Worm (Caenorhabditis elegans) whole organism, L2 larva: Measurements from ENCODE around the gene dvc-1.

ENCODE experiments used
- C34F6.9 ChIP-seq: fragments of 150-350 bp; optimal IDR thresholded peaks from 2 replicates; lab custom pipeline; 2014; ENCODE audit warnings: missing biosample characterization, missing genetic modification characterization
- R02D3.7 ChIP-seq: fragments of 150-350 bp; optimal IDR thresholded peaks from 2 replicates; lab custom pipeline; 2014; ENCODE audit warnings: missing biosample characterization, missing genetic modification characterization
- ZK546.5 ChIP-seq: sonication (generic microtip); optimal IDR thresholded peaks from 2 replicates; lab custom pipeline; 2017; ENCODE audit warnings: missing biosample characterization, missing genetic modification characterization
- aly-2 ChIP-seq: fragments of 150-350 bp; optimal IDR thresholded peaks from 2 replicates; lab custom pipeline; 2014; ENCODE audit warnings: missing biosample characterization, missing genetic modification characterization
- ama-1 ChIP-seq: fragments of 150-350 bp; optimal IDR thresholded peaks from 2 replicates; lab custom pipeline; 2018; ENCODE audit warnings: inconsistent platforms
- blmp-1 ChIP-seq: sonication (generic microtip); optimal IDR thresholded peaks from 2 replicates; lab custom pipeline; 2017; ENCODE audit warnings: missing genetic modification characterization, mild to moderate bottlenecking, missing compliant biosample characterization, antibody characterized with exemption, moderate library complexity; ENCODE audit not compliant: insufficient read depth
- ceh-16 ChIP-seq: fragments of 150-350 bp; optimal IDR thresholded peaks from 2 replicates; lab custom pipeline; 2014; ENCODE audit warnings: missing biosample characterization, missing genetic modification characterization
- ceh-82 ChIP-seq: fragments of 150-350 bp; optimal IDR thresholded peaks from 2 replicates; lab custom pipeline; 2014; ENCODE audit warnings: missing biosample characterization, missing genetic modification characterization
- crh-2 ChIP-seq: sonication (generic microtip); optimal IDR thresholded peaks from 2 replicates; lab custom pipeline; 2017; ENCODE audit warnings: missing biosample characterization, missing genetic modification characterization
- dmd-4 ChIP-seq: sonication (generic microtip); optimal IDR thresholded peaks from 2 replicates; lab custom pipeline; 2017; ENCODE audit warnings: missing biosample characterization, missing genetic modification characterization
- egl-27 ChIP-seq: sonication (generic microtip); optimal IDR thresholded peaks from 3 replicates; lab custom pipeline; 2017; ENCODE audit warnings: missing biosample characterization, missing genetic modification reagents, missing genetic modification characterization
- elt-1 ChIP-seq: fragments of 150-350 bp; optimal IDR thresholded peaks from 2 replicates; lab custom pipeline; 2014; ENCODE audit warnings: missing biosample characterization, missing genetic modification characterization
- lin-13 ChIP-seq: fragments of 150-350 bp; optimal IDR thresholded peaks from 2 replicates; lab custom pipeline; 2014; ENCODE audit warnings: missing biosample characterization, missing genetic modification reagents, missing genetic modification characterization
- lsy-2 ChIP-seq, 2 experiments: fragments of 150-350 bp in 1 of 2; sonication (generic microtip) in 1 of 2; optimal IDR thresholded peaks; 2 replicates each; lab custom pipeline; 2014 to 2017; ENCODE audit warnings: missing biosample characterization in 2 of 2, missing genetic modification characterization in 2 of 2
- mab-5 ChIP-seq: fragments of 150-350 bp; optimal IDR thresholded peaks from 2 replicates; lab custom pipeline; 2014; ENCODE audit warnings: missing biosample characterization, missing genetic modification characterization
- mbf-1 ChIP-seq: sonication (generic microtip); optimal IDR thresholded peaks from 2 replicates; lab custom pipeline; 2017; ENCODE audit warnings: missing biosample characterization, missing genetic modification characterization
- mdl-1 ChIP-seq, 2 experiments: fragments of 150-350 bp in 1 of 2; sonication (generic microtip) in 1 of 2; optimal IDR thresholded peaks; 2 replicates each; lab custom pipeline; 2017; ENCODE audit warnings: missing biosample characterization in 2 of 2, missing genetic modification characterization in 2 of 2
- nhr-11 ChIP-seq: fragments of 150-350 bp; optimal IDR thresholded peaks from 2 replicates; lab custom pipeline; 2014; ENCODE audit warnings: missing biosample characterization, missing genetic modification characterization
- nhr-12 ChIP-seq: fragments of 150-350 bp; optimal IDR thresholded peaks from 2 replicates; lab custom pipeline; 2014; ENCODE audit warnings: missing biosample characterization, missing genetic modification characterization
- nhr-21 ChIP-seq: fragments of 150-350 bp; optimal IDR thresholded peaks from 2 replicates; lab custom pipeline; 2014; ENCODE audit warnings: missing biosample characterization, missing genetic modification characterization
- nhr-237 ChIP-seq: fragments of 150-350 bp; optimal IDR thresholded peaks from 2 replicates; lab custom pipeline; 2014; ENCODE audit warnings: missing biosample characterization, missing genetic modification characterization
- nhr-25 ChIP-seq: fragments of 150-350 bp; sonication (generic microtip); optimal IDR thresholded peaks from 3 replicates; lab custom pipeline; 2014; ENCODE audit warnings: missing biosample characterization, missing genetic modification characterization
- peb-1 ChIP-seq: fragments of 150-350 bp; optimal IDR thresholded peaks from 2 replicates; lab custom pipeline; 2014; ENCODE audit warnings: missing biosample characterization, missing genetic modification characterization
- sem-4 ChIP-seq: fragments of 150-350 bp; optimal IDR thresholded peaks from 2 replicates; lab custom pipeline; 2014; ENCODE audit warnings: missing biosample characterization, missing genetic modification reagents, missing genetic modification characterization
- skn-1 ChIP-seq: sonication (generic microtip); optimal IDR thresholded peaks from 2 replicates; lab custom pipeline; 2017; ENCODE audit warnings: missing biosample characterization, missing genetic modification characterization
- sma-3 ChIP-seq: sonication (generic microtip); optimal IDR thresholded peaks from 2 replicates; lab custom pipeline; 2016; ENCODE audit warnings: missing genetic modification reagents, missing genetic modification characterization, missing compliant biosample characterization
- sma-9 ChIP-seq, 2 experiments: fragments of 150-350 bp in 1 of 2; sonication (generic microtip) in 1 of 2; optimal IDR thresholded peaks; 2 replicates each; lab custom pipeline; 2014 to 2016; ENCODE audit warnings: missing genetic modification characterization in 2 of 2, mild to moderate bottlenecking in 1 of 2, missing biosample characterization in 1 of 2, missing compliant biosample characterization in 1 of 2, missing genetic modification reagents in 1 of 2, moderate library complexity in 1 of 2
- snpc-4 ChIP-seq: fragments of 150-350 bp; optimal IDR thresholded peaks from 2 replicates; lab custom pipeline; 2014; ENCODE audit warnings: missing biosample characterization, missing genetic modification characterization
- unc-39 ChIP-seq: fragments of 150-350 bp; optimal IDR thresholded peaks from 2 replicates; lab custom pipeline; 2014; ENCODE audit warnings: missing biosample characterization, missing genetic modification characterization
- unc-55 ChIP-seq: fragments of 150-350 bp; sonication (generic microtip); optimal IDR thresholded peaks from 3 replicates; lab custom pipeline; 2014; ENCODE audit warnings: missing biosample characterization, missing genetic modification reagents, missing genetic modification characterization
- zag-1 ChIP-seq: fragments of 150-350 bp; optimal IDR thresholded peaks from 2 replicates; lab custom pipeline; 2014; ENCODE audit warnings: missing biosample characterization, missing genetic modification characterization
- ztf-1 ChIP-seq: fragments of 200-800 bp; sonication (Bioruptor generic); conservative IDR thresholded peaks from 2 replicates; pipeline ENCODE4 v1.3.6; 2022; ENCODE audit warnings: missing genetic modification characterization, missing compliant biosample characterization
- ztf-11 ChIP-seq: sonication (generic microtip); optimal IDR thresholded peaks from 2 replicates; lab custom pipeline; 2017; ENCODE audit warnings: missing biosample characterization, missing genetic modification characterization
- ztf-4 ChIP-seq: fragments of 150-350 bp; optimal IDR thresholded peaks from 2 replicates; lab custom pipeline; 2014; ENCODE audit warnings: missing biosample characterization, missing genetic modification characterization

The dvc-1 gene

DNA sequence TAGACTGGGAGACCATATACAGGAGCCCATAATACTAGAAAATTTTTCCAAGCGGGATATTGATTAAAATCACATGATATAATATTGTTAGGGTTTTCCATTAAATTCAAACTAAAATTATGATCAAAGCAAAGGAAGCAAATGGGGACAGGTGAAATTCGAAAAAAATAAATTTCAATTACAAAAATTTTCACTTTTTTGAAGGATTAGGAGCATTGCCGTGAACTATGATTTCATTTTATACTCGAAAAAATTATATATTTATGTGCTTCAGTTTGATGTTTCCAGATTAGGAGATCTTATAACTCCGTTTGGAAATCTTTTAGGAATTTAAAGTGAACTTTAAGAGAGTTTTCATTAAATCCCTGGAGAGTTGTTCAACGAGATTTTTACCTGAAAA, 21.5 kb upstream of the dvc-1 start, which contains the start of gene F07B10.7:
F07B10.7 (minus strand) TSS at position 101 of the 400 bp plus-strand sequence.
- TF ChIP-seq egl-27 (tag; lab: Kevin White, UChicago) (no peak), R02D3.7 (tag; lab: Kevin White, UChicago) (no peak), zag-1 (tag; lab: Kevin White, UChicago) (no peak), unc-55 (GFP tag; lab: Kevin White, UChicago) (no peak), mab-5 (tag; lab: Kevin White, UChicago) (no peak), nhr-12 (tag; lab: Kevin White, UChicago) (no peak), ama-1 (lab: Kevin White, UChicago) (no peak), snpc-4 (no peak), lsy-2 (tag; optimal IDR thresholded peaks at IDR 0.05; lab: Kevin White, UChicago) (no peak), nhr-237 (tag; lab: Kevin White, UChicago) (no peak), skn-1 (tag; lab: Kevin White, UChicago) (no peak), sma-3 (GFP tag; lab: Kevin White, UChicago) (no peak)

DNA sequence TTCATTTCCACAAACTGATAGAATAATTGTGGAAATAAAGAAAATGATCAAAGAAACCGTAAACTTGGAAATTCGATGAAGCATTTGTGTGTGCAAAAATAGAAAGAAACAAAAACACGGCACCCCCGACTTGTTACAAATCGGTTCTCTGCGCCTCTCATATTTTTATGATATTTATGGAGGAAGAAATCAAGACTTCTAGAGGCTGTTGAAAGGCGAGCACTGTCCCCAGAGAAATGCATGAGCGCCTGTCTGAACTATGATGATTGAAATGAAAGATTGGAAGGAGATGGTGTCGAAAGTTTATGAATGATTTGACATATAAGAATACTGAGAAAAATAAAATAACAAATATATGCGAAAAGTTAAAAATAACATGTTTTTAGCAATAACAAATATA, 19.8 kb upstream of the dvc-1 start, which contains the start of gene lgc-36:
lgc-36 (minus strand) TSS at position 101 of the 400 bp plus-strand sequence.
- no peak for TF ChIP-seq sem-4
- TF ChIP-seq ceh-16 (tag; lab: Kevin White, UChicago), result no peak
- TF ChIP-seq peb-1 (tag; lab: Kevin White, UChicago), result no peak
- TF ChIP-seq, all 48 proteins: peak for 0

DNA sequence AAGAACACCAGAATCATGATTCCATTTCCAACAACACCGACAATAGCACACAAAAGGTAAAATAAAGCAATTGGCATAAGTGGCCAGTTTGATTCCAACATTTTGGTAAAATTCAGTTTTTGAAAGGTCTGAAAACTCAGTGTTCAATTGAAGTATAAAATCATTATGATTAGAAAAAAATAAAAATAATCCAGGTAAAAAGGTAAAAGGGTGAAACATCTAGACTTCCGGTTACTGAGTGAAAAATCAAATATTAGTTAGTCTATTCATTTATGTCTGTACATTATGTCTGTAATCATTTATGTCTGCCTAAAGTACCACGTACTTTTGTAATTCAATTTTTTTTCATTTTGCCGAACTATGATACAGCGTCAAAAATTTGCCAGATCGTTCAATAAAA, 15.8 kb upstream of the dvc-1 start, which contains the start of gene srsx-31:
srsx-31 (minus strand) TSS at position 101 of the 400 bp plus-strand sequence.
- TF ChIP-seq nhr-21 (tag; lab: Kevin White, UChicago), result no peak
- TF ChIP-seq unc-39, result no peak
- TF ChIP-seq sma-9 (GFP tag; optimal IDR thresholded peaks at IDR 0.05; lab: Kevin White, UChicago), result no peak
- no peak for TF ChIP-seq sma-9 (tag; optimal IDR thresholded peaks at IDR 0.05; lab: Kevin White, UChicago)
- no peak for TF ChIP-seq ztf-1
- no peak for TF ChIP-seq nhr-11 (tag; lab: Kevin White, UChicago)
- TF ChIP-seq dmd-4 (tag; lab: Kevin White, UChicago), result no peak
- no peak for TF ChIP-seq lsy-2 (tag; optimal IDR thresholded peaks at IDR 0.05; lab: Kevin White, UChicago)
- TF ChIP-seq ama-1 (lab: Kevin White, UChicago), result no peak
- TF ChIP-seq ZK546.5, result no peak
- TF ChIP-seq C34F6.9, result no peak
- no peak for TF ChIP-seq peb-1 (tag; lab: Kevin White, UChicago)
- TF ChIP-seq ceh-16 (tag; lab: Kevin White, UChicago), result no peak
- no peak for TF ChIP-seq R02D3.7 (tag; lab: Kevin White, UChicago)
- TF ChIP-seq aly-2 (tag; lab: Kevin White, UChicago), result no peak
- no peak for TF ChIP-seq zag-1 (tag; lab: Kevin White, UChicago)
- no peak for TF ChIP-seq crh-2 (tag; lab: Kevin White, UChicago)
- TF ChIP-seq nhr-237 (tag; lab: Kevin White, UChicago), result no peak
- TF ChIP-seq blmp-1 (tag; lab: Kevin White, UChicago), result no peak
- TF ChIP-seq sem-4, result no peak
- no peak for TF ChIP-seq nhr-25 (tag; lab: Kevin White, UChicago)
- TF ChIP-seq, all 48 proteins: peak for 0

DNA sequence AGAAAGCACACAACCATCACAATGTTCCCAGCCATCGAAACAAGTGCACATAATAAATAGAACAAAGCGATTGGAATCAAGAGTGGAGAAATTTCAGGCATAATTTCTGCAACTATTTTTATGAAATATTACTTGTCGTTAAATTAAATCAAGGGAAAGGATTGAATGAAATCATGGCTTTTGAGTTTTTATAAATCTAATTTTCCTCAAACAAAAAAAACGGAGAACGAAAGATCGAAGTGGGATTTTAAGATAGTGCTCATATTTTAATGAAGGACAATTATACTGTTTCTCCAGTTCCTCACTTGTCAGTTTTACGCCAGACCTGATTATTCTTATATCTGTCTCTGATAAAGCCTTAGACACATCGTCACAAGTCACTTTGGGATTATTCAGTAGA, 13.3 kb upstream of the dvc-1 start, which contains the start of gene srsx-33:
srsx-33 (minus strand) TSS at position 101 of the 400 bp plus-strand sequence.
- TF ChIP-seq elt-1 (tag; lab: Kevin White, UChicago), result no peak
- no peak for TF ChIP-seq R02D3.7 (tag; lab: Kevin White, UChicago)
- TF ChIP-seq ceh-82 (tag; lab: Kevin White, UChicago), result no peak
- no peak for TF ChIP-seq ztf-11 (tag; lab: Kevin White, UChicago)
- TF ChIP-seq lin-13 (GFP tag; lab: Kevin White, UChicago), result no peak
- no peak for TF ChIP-seq unc-55 (GFP tag; lab: Kevin White, UChicago)
- TF ChIP-seq sma-9 (GFP tag; optimal IDR thresholded peaks at IDR 0.05; lab: Kevin White, UChicago), result no peak
- TF ChIP-seq sma-9 (tag; optimal IDR thresholded peaks at IDR 0.05; lab: Kevin White, UChicago), result no peak
- TF ChIP-seq nhr-21 (tag; lab: Kevin White, UChicago), result no peak
- no peak for TF ChIP-seq nhr-237 (tag; lab: Kevin White, UChicago)
- TF ChIP-seq lsy-2 (tag; optimal IDR thresholded peaks at IDR 0.05; lab: Kevin White, UChicago), result no peak
- no peak for TF ChIP-seq ztf-1
- no peak for TF ChIP-seq mdl-1 (tag; optimal IDR thresholded peaks at IDR 0.05; lab: Kevin White, UChicago)
- no peak for TF ChIP-seq ztf-4 (tag; lab: Kevin White, UChicago)
- TF ChIP-seq dmd-4 (tag; lab: Kevin White, UChicago), result no peak
- TF ChIP-seq ceh-16 (tag; lab: Kevin White, UChicago), result no peak
- no peak for TF ChIP-seq mab-5 (tag; lab: Kevin White, UChicago)
- no peak for TF ChIP-seq egl-27 (tag; lab: Kevin White, UChicago)
- no peak for TF ChIP-seq mbf-1 (tag; lab: Kevin White, UChicago)
